Worm (Caenorhabditis elegans): ENCODE results near the gene Y57G11C.1147.
A peak's percentile ranks its signal among the peaks of the same experiment; 100 is the strongest.

The Y57G11C.1147 gene

DNA sequence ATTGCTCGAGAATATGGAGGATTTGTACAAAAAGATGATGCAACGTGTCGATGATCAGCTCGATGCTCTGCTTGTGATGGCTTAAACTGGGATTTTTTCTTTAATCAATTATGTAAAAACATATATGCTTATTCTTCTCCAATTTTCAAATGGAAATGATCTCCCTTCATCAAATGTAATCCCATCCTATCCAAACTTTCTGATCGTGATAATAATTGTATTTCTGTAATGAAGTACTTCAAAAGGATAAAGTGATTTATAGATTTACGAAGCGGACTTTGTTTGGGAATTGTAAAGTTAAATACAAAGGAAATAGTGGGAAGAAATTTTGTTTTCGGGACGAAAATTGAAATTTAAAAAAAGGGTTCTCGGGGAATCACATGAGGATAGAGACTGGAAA lies 6.7 kb downstream of the Y57G11C.1147 start:
- TF ChIP-seq him-1 (tag; optimal IDR thresholded peaks at IDR 0.05): peak; percentile 73
- peak; percentile 0 for TF ChIP-seq lsl-1 (GFP tag; optimal IDR thresholded peaks at IDR 0.05)
- TF ChIP-seq ztf-18 (tag; optimal IDR thresholded peaks at IDR 0.05): peak; percentile 6
- peak; percentile 12 for TF ChIP-seq mes-4 (tag; optimal IDR thresholded peaks at IDR 0.05)
- TF ChIP-seq Y79H2A.3 (GFP tag; conservative IDR thresholded peaks at IDR 0.05): peak; percentile 76
- peak in 1 of 2 experiments; percentile 20 for TF ChIP-seq let-607 (tag; optimal IDR thresholded peaks at IDR 0.05)
- TF ChIP-seq snpc-4 (GFP tag; optimal IDR thresholded peaks at IDR 0.05): peak; percentile 72
- TF ChIP-seq snpc-4 (tag; optimal IDR thresholded peaks at IDR 0.05): peak in 3 of 4 experiments; percentile 20 to 90 (median 45)
- TF ChIP-seq cebp-1 (GFP tag; IDR thresholded peaks at IDR 0.05): no peak
- peak; percentile 25 for TF ChIP-seq cebp-1 (tag; optimal IDR thresholded peaks at IDR 0.05)
- TF ChIP-seq F57A8.1 (GFP tag; optimal IDR thresholded peaks at IDR 0.05): no peak
- no peak for TF ChIP-seq atf-7 (tag; optimal IDR thresholded peaks at IDR 0.05)
- peak; percentile 1 for TF ChIP-seq ZK185.1 (tag; optimal IDR thresholded peaks at IDR 0.05; ENCODE audit: poor library complexity, severe bottlenecking)
- TF ChIP-seq pha-4 (tag; optimal IDR thresholded peaks at IDR 0.05): no peak
- TF ChIP-seq athp-1 (tag; optimal IDR thresholded peaks at IDR 0.05): peak; percentile 31
- TF ChIP-seq lin-40 (tag; optimal IDR thresholded peaks at IDR 0.05): peak; percentile 7
- TF ChIP-seq Y56A3A.18 (GFP tag; IDR thresholded peaks at IDR 0.05): 0 out of 2 replicates have a peak, but pooled peaks have one; percentile 3
- peak in 1 of 2 experiments; percentile 32 for TF ChIP-seq rec-8 (tag; optimal IDR thresholded peaks at IDR 0.05)
- TF ChIP-seq tbp1 (GFP tag; optimal IDR thresholded peaks at IDR 0.05): peak; percentile 35
- peak; percentile 61 for TF ChIP-seq snpc-1.3 (tag; optimal IDR thresholded peaks at IDR 0.05; ENCODE audit: insufficient read depth)
- peak; percentile 95 for TF ChIP-seq attf-6 (GFP tag; IDR thresholded peaks at IDR 0.05)
- no peak for TF ChIP-seq tbx-9 (tag; optimal IDR thresholded peaks at IDR 0.05; ENCODE audit: borderline replicate concordance)
- TF ChIP-seq F52B5.7 (tag; optimal IDR thresholded peaks at IDR 0.05): no peak
- TF ChIP-seq lin-35 (GFP tag; optimal IDR thresholded peaks at IDR 0.05): peak in 1 of 3 experiments; percentile 62
- TF ChIP-seq rcor-1 (GFP tag; IDR thresholded peaks at IDR 0.05): no peak
- peak; percentile 21 for TF ChIP-seq lin-54 (GFP tag; optimal IDR thresholded peaks at IDR 0.05)
- TF ChIP-seq Y95B8A.8 (GFP tag; IDR thresholded peaks at IDR 0.05): peak; percentile 68; the same call in 1 of the 2 replicates
- 0 out of 2 replicates have a peak, but pooled peaks have one; percentile 28 for TF ChIP-seq Y67H2A.10 (GFP tag; conservative IDR thresholded peaks at IDR 0.05)
- TF ChIP-seq hmg-1.2 (GFP tag; IDR thresholded peaks at IDR 0.05): peak; percentile 10; the same call in 1 of the 2 replicates
- peak; percentile 31 for TF ChIP-seq snpc-1.1 (tag; optimal IDR thresholded peaks at IDR 0.05; ENCODE audit: insufficient read depth)
- no peak for TF ChIP-seq ama-1 (optimal IDR thresholded peaks at IDR 0.05)
- TF ChIP-seq ama-1 (GFP tag; optimal IDR thresholded peaks at IDR 0.05): peak in 1 of 2 experiments; percentile 47
- TF ChIP-seq efl-1 (GFP tag; optimal IDR thresholded peaks at IDR 0.05): no peak
- TF ChIP-seq nfya-2 (GFP tag; IDR thresholded peaks at IDR 0.05): no peak
- 0 out of 2 replicates have a peak, but pooled peaks have one; percentile 7 for TF ChIP-seq pbrm-1 (GFP tag; IDR thresholded peaks at IDR 0.05)
- TF ChIP-seq die-1 (tag; optimal IDR thresholded peaks at IDR 0.05): peak; percentile 35
- TF ChIP-seq akir-1 (GFP tag; optimal IDR thresholded peaks at IDR 0.05): no peak
- peak; percentile 38 for TF ChIP-seq tlf-1 (GFP tag; optimal IDR thresholded peaks at IDR 0.05)
- TF ChIP-seq F49E8.2 (tag; optimal IDR thresholded peaks at IDR 0.05; ENCODE audit: insufficient read depth): no peak
- no peak for TF ChIP-seq unc-62 (GFP tag; optimal IDR thresholded peaks at IDR 0.05)
- peak; percentile 48 for TF ChIP-seq hrde-1 (tag; optimal IDR thresholded peaks at IDR 0.05; ENCODE audit: borderline replicate concordance)
- peak; percentile 26 for TF ChIP-seq somi-1 (GFP tag; optimal IDR thresholded peaks at IDR 0.05)
- TF ChIP-seq ekl-4 (GFP tag; IDR thresholded peaks at IDR 0.05): 0 out of 2 replicates have a peak, but pooled peaks have one; percentile 26
- TF ChIP-seq hmg-20 (GFP tag; IDR thresholded peaks at IDR 0.05): no peak

Measured in whole organism, young adult.